Worm (Caenorhabditis elegans) whole organism, L4 larva: ENCODE measurements around the gene K02E7.7.

ENCODE experiments used
- D1046.2 ChIP-seq: fragments of 200-800 bp; sonication (Bioruptor generic); IDR thresholded peaks from 2 replicates; pipeline ENCODE4 v1.3.6; 2022; ENCODE audit warnings: missing genetic modification characterization, missing compliant biosample characterization
- F37D6.2 ChIP-seq: sonication (generic microtip); optimal IDR thresholded peaks from 2 replicates; lab custom pipeline; 2016; ENCODE audit warnings: mild to moderate bottlenecking, missing genetic modification characterization, missing compliant biosample characterization
- F44E2.7 ChIP-seq: fragments of 200-800 bp; sonication (Bioruptor generic); IDR thresholded peaks from 2 replicates; pipeline ENCODE4 v2.1.2; 2022; ENCODE audit warnings: missing genetic modification characterization, missing compliant biosample characterization
- R02D3.7 ChIP-seq: fragments of 150-350 bp; sonication (generic microtip); optimal IDR thresholded peaks from 3 replicates; lab custom pipeline; 2014; ENCODE audit warnings: missing biosample characterization, missing genetic modification characterization
- T20F7.1 ChIP-seq: fragments of 200-800 bp; sonication (Bioruptor generic); optimal IDR thresholded peaks from 2 replicates; lab custom pipeline; 2018; ENCODE audit warnings: mild to moderate bottlenecking, missing genetic modification characterization, missing compliant biosample characterization
- Y48G9A.11 ChIP-seq: fragments of 200-800 bp; sonication (Bioruptor generic); IDR thresholded peaks from 2 replicates; pipeline ENCODE4 v1.3.6; 2022; ENCODE audit warnings: missing genetic modification reagents, missing genetic modification characterization, missing compliant biosample characterization
- Y5F2A.4 ChIP-seq: fragments of 200-800 bp; sonication (Bioruptor generic); optimal IDR thresholded peaks from 2 replicates; lab custom pipeline; 2018; ENCODE audit warnings: mild to moderate bottlenecking, missing genetic modification characterization, missing compliant biosample characterization
- Y75B8A.6 ChIP-seq: fragments of 200-800 bp; sonication (Bioruptor generic); IDR thresholded peaks from 2 replicates; pipeline ENCODE4 v1.3.6; 2022; ENCODE audit warnings: missing genetic modification reagents, missing genetic modification characterization, missing compliant biosample characterization
- aly-2 ChIP-seq: sonication (generic microtip); optimal IDR thresholded peaks from 2 replicates; lab custom pipeline; 2018; ENCODE audit warnings: missing biosample characterization, missing genetic modification characterization
- ama-1 ChIP-seq: fragments of 150-350 bp; optimal IDR thresholded peaks from 2 replicates; lab custom pipeline; 2014; ENCODE audit warnings: inconsistent platforms, mixed read lengths
- arid-1 ChIP-seq: fragments of 200-800 bp; sonication (Bioruptor generic); conservative IDR thresholded peaks from 2 replicates; pipeline ENCODE4 v1.3.6; 2022; ENCODE audit warnings: missing genetic modification reagents, missing genetic modification characterization, missing compliant biosample characterization
- ceh-62 ChIP-seq: sonication (generic microtip); optimal IDR thresholded peaks from 2 replicates; lab custom pipeline; 2017; ENCODE audit warnings: missing biosample characterization, missing genetic modification characterization
- ces-1 ChIP-seq: fragments of 150-350 bp; sonication (generic microtip); optimal IDR thresholded peaks from 4 replicates; lab custom pipeline; 2014; ENCODE audit warnings: missing biosample characterization, missing genetic modification reagents, missing genetic modification characterization
- cey-2 ChIP-seq: sonication (generic microtip); optimal IDR thresholded peaks from 3 replicates; lab custom pipeline; 2017; ENCODE audit warnings: missing genetic modification characterization, mild to moderate bottlenecking, missing compliant biosample characterization, antibody characterized with exemption, borderline replicate concordance; ENCODE audit not compliant: insufficient read depth
- ctbp-1 ChIP-seq: fragments of 200-800 bp; sonication (Bioruptor generic); IDR thresholded peaks from 2 replicates; pipeline ENCODE4 v1.3.6; 2022; ENCODE audit warnings: missing genetic modification reagents, missing genetic modification characterization, missing compliant biosample characterization
- daf-16 ChIP-seq, 3 experiments: sonication (generic microtip); optimal IDR thresholded peaks; 2 replicates each; lab custom pipeline; 2016 to 2017; ENCODE audit warnings: missing genetic modification characterization in 3 of 3, missing genetic modification reagents in 3 of 3, mild to moderate bottlenecking in 2 of 3, missing compliant biosample characterization in 2 of 3, missing biosample characterization in 1 of 3, moderate library complexity in 1 of 3
- dmd-6 ChIP-seq: fragments of 200-800 bp; sonication (Bioruptor generic); IDR thresholded peaks from 2 replicates; pipeline ENCODE4 v1.3.6; 2022; ENCODE audit warnings: missing genetic modification reagents, missing genetic modification characterization, missing compliant biosample characterization
- egl-27 ChIP-seq: sonication (generic microtip); optimal IDR thresholded peaks from 3 replicates; lab custom pipeline; 2017; ENCODE audit warnings: missing biosample characterization, missing genetic modification reagents, missing genetic modification characterization
- fkh-10 ChIP-seq: fragments of 150-350 bp; optimal IDR thresholded peaks from 2 replicates; lab custom pipeline; 2014; ENCODE audit warnings: missing biosample characterization, missing genetic modification reagents, missing genetic modification characterization
- fos-1 ChIP-seq: fragments of 150-350 bp; optimal IDR thresholded peaks from 2 replicates; lab custom pipeline; 2014; ENCODE audit warnings: missing biosample characterization, missing genetic modification characterization
- hlh-30 ChIP-seq: sonication (generic microtip); optimal IDR thresholded peaks from 2 replicates; lab custom pipeline; 2017; ENCODE audit warnings: antibody characterized with exemption, mild to moderate bottlenecking, missing genetic modification characterization, missing compliant biosample characterization; ENCODE audit not compliant: insufficient read depth
- jun-1 ChIP-seq: fragments of 150-350 bp; optimal IDR thresholded peaks from 2 replicates; lab custom pipeline; 2014; ENCODE audit warnings: missing biosample characterization, missing genetic modification reagents, missing genetic modification characterization
- lin-1 ChIP-seq: fragments of 200-800 bp; sonication (Bioruptor generic); IDR thresholded peaks from 2 replicates; pipeline ENCODE4 v1.3.6; 2022; ENCODE audit warnings: missing genetic modification reagents, missing genetic modification characterization, missing compliant biosample characterization
- lin-13 ChIP-seq: fragments of 150-350 bp; optimal IDR thresholded peaks from 2 replicates; lab custom pipeline; 2014; ENCODE audit warnings: missing biosample characterization, missing genetic modification reagents, missing genetic modification characterization
- lin-15B ChIP-seq: fragments of 150-350 bp; sonication (generic microtip); optimal IDR thresholded peaks from 3 replicates; lab custom pipeline; 2014; ENCODE audit warnings: missing biosample characterization, missing genetic modification characterization
- lin-29 ChIP-seq: fragments of 200-800 bp; sonication (Bioruptor generic); IDR thresholded peaks from 2 replicates; pipeline ENCODE4 v1.3.6; 2022; ENCODE audit warnings: missing genetic modification reagents, missing genetic modification characterization, missing compliant biosample characterization
- lin-39 ChIP-seq: fragments of 150-350 bp; optimal IDR thresholded peaks from 2 replicates; lab custom pipeline; 2014; ENCODE audit warnings: missing biosample characterization, missing genetic modification reagents, missing genetic modification characterization
- mdl-1 ChIP-seq, 2 experiments: fragments of 150-350 bp in 1 of 2; sonication (generic microtip) in 1 of 2; optimal IDR thresholded peaks; 2 replicates each; lab custom pipeline; 2014 to 2017; ENCODE audit warnings: missing biosample characterization in 2 of 2, missing genetic modification characterization in 2 of 2
- mdt-29 ChIP-seq: fragments of 200-800 bp; sonication (Bioruptor generic); IDR thresholded peaks from 2 replicates; pipeline ENCODE4 v1.3.6; 2022; ENCODE audit warnings: missing genetic modification reagents, missing genetic modification characterization, missing compliant biosample characterization
- mxl-3 ChIP-seq: fragments of 200-800 bp; sonication (Bioruptor generic); optimal IDR thresholded peaks from 2 replicates; lab custom pipeline; 2018; ENCODE audit warnings: mild to moderate bottlenecking, missing genetic modification characterization, missing compliant biosample characterization
- nhr-102 ChIP-seq: sonication (generic microtip); optimal IDR thresholded peaks from 2 replicates; lab custom pipeline; 2016; ENCODE audit warnings: mild to moderate bottlenecking, missing genetic modification characterization, moderate library complexity, missing compliant biosample characterization
- nhr-111 ChIP-seq: fragments of 200-800 bp; sonication (Bioruptor generic); optimal IDR thresholded peaks from 2 replicates; lab custom pipeline; 2018; ENCODE audit warnings: mild to moderate bottlenecking, missing genetic modification characterization, missing compliant biosample characterization
- nhr-25 ChIP-seq: sonication (generic microtip); optimal IDR thresholded peaks from 2 replicates; lab custom pipeline; 2017; ENCODE audit warnings: missing genetic modification characterization, mild to moderate bottlenecking, missing compliant biosample characterization, antibody characterized with exemption, moderate library complexity, borderline replicate concordance; ENCODE audit not compliant: insufficient read depth
- nhr-28 ChIP-seq: fragments of 150-350 bp; optimal IDR thresholded peaks from 2 replicates; lab custom pipeline; 2014; ENCODE audit warnings: missing biosample characterization, missing genetic modification characterization
- pha-4 ChIP-seq, 2 experiments: fragments of 150-350 bp in 1 of 2; fragments of 200-800 bp in 1 of 2; sonication (Bioruptor generic) in 1 of 2; IDR thresholded peaks in 1 of 2; optimal IDR thresholded peaks in 1 of 2; 2 replicates each; pipeline versions ENCODE4 v1.3.6 to Lab custom; 2014 to 2022; ENCODE audit warnings: missing genetic modification characterization in 2 of 2, missing genetic modification reagents in 2 of 2, missing biosample characterization in 1 of 2, missing compliant biosample characterization in 1 of 2
- php-3 ChIP-seq: fragments of 200-800 bp; sonication (Bioruptor generic); IDR thresholded peaks from 2 replicates; pipeline ENCODE4 v1.3.6; 2022; ENCODE audit warnings: missing genetic modification reagents, missing genetic modification characterization, missing compliant biosample characterization
- pqm-1 ChIP-seq: sonication (generic microtip); optimal IDR thresholded peaks from 2 replicates; lab custom pipeline; 2017; ENCODE audit warnings: missing biosample characterization, missing genetic modification characterization
- rbr-2 ChIP-seq: sonication (generic microtip); optimal IDR thresholded peaks from 2 replicates; lab custom pipeline; 2016; ENCODE audit warnings: missing genotype, missing genetic modification characterization, missing compliant biosample characterization
- spr-3 ChIP-seq: fragments of 200-800 bp; sonication (Bioruptor generic); optimal IDR thresholded peaks from 2 replicates; lab custom pipeline; 2018; ENCODE audit warnings: mild to moderate bottlenecking, missing genetic modification characterization, missing compliant biosample characterization
- tag-97 ChIP-seq: fragments of 200-800 bp; sonication (Bioruptor generic); IDR thresholded peaks from 2 replicates; pipeline ENCODE4 v1.3.6; 2022; ENCODE audit warnings: missing genetic modification characterization, missing compliant biosample characterization
- tra-1 ChIP-seq: fragments of 200-800 bp; sonication (Bioruptor generic); IDR thresholded peaks from 2 replicates; pipeline ENCODE4 v1.3.6; 2022; ENCODE audit warnings: missing genetic modification reagents, missing genetic modification characterization, missing compliant biosample characterization
- unc-62 ChIP-seq, 3 experiments: fragments of 150-350 bp in 1 of 3; sonication (generic microtip); optimal IDR thresholded peaks in 2 of 3; peaks in 1 of 3; 1 replicate in 1 of 3; 2 replicates in 2 of 3; lab custom pipeline; 2014 to 2017; ENCODE audit warnings: missing biosample characterization in 3 of 3, missing genetic modification characterization in 3 of 3, missing genetic modification reagents in 3 of 3, missing genotype in 1 of 3
- zag-1 ChIP-seq: fragments of 150-350 bp; optimal IDR thresholded peaks from 2 replicates; lab custom pipeline; 2014; ENCODE audit warnings: missing biosample characterization, missing genetic modification characterization
- ztf-7 ChIP-seq: fragments of 150-350 bp; optimal IDR thresholded peaks from 2 replicates; lab custom pipeline; 2014; ENCODE audit warnings: missing biosample characterization, missing genetic modification characterization

The K02E7.7 gene

ce11 chrII:1046937-1047336 lies 7.9 kb upstream of the K02E7.7 start:
- TF ChIP-seq D1046.2 (GFP tag; lab: Robert Waterston, UW) (0 out of 2 replicates have a peak, but pooled peaks have one; percentile 27), spr-3 (GFP tag; lab: Kevin White, UChicago) (no peak), unc-62 (GFP tag; optimal IDR thresholded peaks at IDR 0.05 in 1 of 2; lab: Kevin White, UChicago) (peak in 1 of 2 experiments; percentile 85), unc-62 (tag; optimal IDR thresholded peaks at IDR 0.05; lab: Kevin White, UChicago) (no peak), arid-1 (GFP tag; lab: Robert Waterston, UW) (no peak)
- TF ChIP-seq, all 104 proteins: peak for 2

ce11 chrII:1049849-1050248 lies 5.0 kb upstream of the K02E7.7 start, which contains the start of gene fbxb-40:
Gene fbxb-40, minus strand, starts transcription at chrII:1049949.
- TF ChIP-seq aly-2 (tag; lab: Kevin White, UChicago): no peak
- TF ChIP-seq F44E2.7 (GFP tag; lab: Robert Waterston, UW): 0 out of 2 replicates have a peak, but pooled peaks have one; percentile 37
- TF ChIP-seq, all 104 proteins: peak for 1

ce11 chrII:1056844-1057243 lies 2.0 kb downstream of the K02E7.7 start:
- TF ChIP-seq ama-1: no peak
- TF ChIP-seq php-3 (GFP tag; lab: Robert Waterston, UW): peak; percentile 87
- peak; percentile 56; the same call in 1 of the 2 replicates for TF ChIP-seq tra-1
- no peak for TF ChIP-seq fos-1 (tag; lab: Kevin White, UChicago)
- TF ChIP-seq cey-2 (tag; lab: Kevin White, UChicago): no peak
- TF ChIP-seq arid-1 (GFP tag; lab: Robert Waterston, UW): no peak
- no peak for TF ChIP-seq ceh-62 (tag; lab: Kevin White, UChicago)
- TF ChIP-seq Y5F2A.4: no peak
- TF ChIP-seq daf-16 (GFP tag; optimal IDR thresholded peaks at IDR 0.05; lab: Kevin White, UChicago): peak in 1 of 2 experiments; percentile 70
- TF ChIP-seq daf-16 (tag; optimal IDR thresholded peaks at IDR 0.05; lab: Kevin White, UChicago): peak; percentile 99
- peak; percentile 77; the same call in 1 of the 2 replicates for TF ChIP-seq lin-1
- no peak for TF ChIP-seq ztf-7 (tag; lab: Kevin White, UChicago)
- TF ChIP-seq nhr-111 (GFP tag; lab: Kevin White, UChicago): no peak
- no peak for TF ChIP-seq mdl-1 (tag; optimal IDR thresholded peaks at IDR 0.05; lab: Kevin White, UChicago)
- TF ChIP-seq ctbp-1 (GFP tag; lab: Robert Waterston, UW): no peak
- TF ChIP-seq pqm-1 (tag; lab: Kevin White, UChicago): peak; percentile 16
- no peak for TF ChIP-seq Y48G9A.11 (GFP tag; lab: Robert Waterston, UW)
- TF ChIP-seq zag-1: no peak
- no peak for TF ChIP-seq mdt-29 (GFP tag; lab: Robert Waterston, UW)
- no peak for TF ChIP-seq Y75B8A.6
- TF ChIP-seq tag-97 (GFP tag; lab: Robert Waterston, UW): no peak
- no peak for TF ChIP-seq aly-2 (tag; lab: Kevin White, UChicago)
- no peak for TF ChIP-seq lin-13 (GFP tag; lab: Kevin White, UChicago)
- no peak for TF ChIP-seq ces-1 (GFP tag; lab: Kevin White, UChicago)
- TF ChIP-seq nhr-25 (tag; lab: Kevin White, UChicago): no peak
- TF ChIP-seq hlh-30 (tag; lab: Kevin White, UChicago): no peak
- no peak for TF ChIP-seq lin-39
- TF ChIP-seq nhr-102 (tag; lab: Kevin White, UChicago): peak; percentile 32
- no peak for TF ChIP-seq egl-27 (tag; lab: Kevin White, UChicago)
- peak; percentile 80 for TF ChIP-seq dmd-6
- TF ChIP-seq mxl-3 (GFP tag; lab: Kevin White, UChicago): peak; percentile 33
- no peak for TF ChIP-seq lin-29 (GFP tag; lab: Robert Waterston, UW)
- TF ChIP-seq R02D3.7 (tag; lab: Kevin White, UChicago): no peak
- TF ChIP-seq F37D6.2: no peak
- peak; percentile 80 for TF ChIP-seq nhr-28 (tag; lab: Kevin White, UChicago)
- no peak for TF ChIP-seq pha-4 (GFP tag; IDR thresholded peaks at IDR 0.05; lab: Robert Waterston, UW)
- no peak for TF ChIP-seq pha-4 (tag; optimal IDR thresholded peaks at IDR 0.05; lab: Kevin White, UChicago)
- TF ChIP-seq T20F7.1: no peak
- no peak for TF ChIP-seq rbr-2 (tag; lab: Kevin White, UChicago)
- no peak for TF ChIP-seq lin-15B (tag; lab: Kevin White, UChicago)
- TF ChIP-seq fkh-10: no peak
- no peak for TF ChIP-seq jun-1 (tag; lab: Kevin White, UChicago)
- no peak for TF ChIP-seq D1046.2 (GFP tag; lab: Robert Waterston, UW)
